Worm (Caenorhabditis elegans) whole organism, mixed stage, embryonic: ENCODE data around the gene bbs-4.

Experiments
- lin-13 ChIP-seq: fragments of 150-350 bp; optimal IDR thresholded peaks from 2 replicates; lab custom pipeline; 2014; ENCODE audit warnings: missing biosample characterization, missing genetic modification characterization
- pha-4 ChIP-seq: fragments of 150-350 bp; optimal IDR thresholded peaks from 2 replicates; lab custom pipeline; 2018; ENCODE audit warnings: missing biosample characterization, missing genetic modification reagents, missing genetic modification characterization
- unc-62 ChIP-seq: fragments of 150-350 bp; optimal IDR thresholded peaks from 2 replicates; lab custom pipeline; 2014; ENCODE audit warnings: missing biosample characterization, missing genetic modification reagents, missing genetic modification characterization
- ztf-11 ChIP-seq: fragments of 150-350 bp; optimal IDR thresholded peaks from 2 replicates; lab custom pipeline; 2014; ENCODE audit warnings: missing biosample characterization, missing genetic modification characterization

- TF ChIP-seq lin-13 (tag; lab: Kevin White, UChicago) (no peak), ztf-11 (tag; lab: Kevin White, UChicago) (no peak), unc-62 (no peak), pha-4 (tag; lab: Kevin White, UChicago) (no peak)
Observed at ce11 chrIII:9639281-9640050, 27.5 kb upstream of the bbs-4 start.
